Fruit fly (Drosophila melanogaster): ENCODE results near the gene CG42249.

DNA sequence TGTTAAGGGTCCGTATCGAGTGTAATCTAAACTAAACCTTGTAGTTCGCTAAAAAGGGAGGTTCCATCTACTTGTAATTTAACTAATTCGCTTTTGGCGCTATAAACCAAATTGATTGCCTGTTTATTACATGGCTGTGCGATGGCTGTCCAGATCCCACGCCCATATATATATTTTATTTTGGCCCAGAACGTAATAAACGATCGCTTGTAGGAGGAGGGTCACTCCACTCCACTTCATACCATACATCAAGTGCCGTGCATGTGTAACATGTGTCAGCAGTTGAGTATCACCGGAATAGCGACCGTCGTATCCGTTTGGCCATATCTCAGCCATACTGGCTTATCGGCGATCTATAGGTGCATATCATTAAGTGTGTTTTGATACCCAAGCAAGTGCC is 797 bp upstream of the CG42249 start:
- TF ChIP-seq hb (GFP tag; IDR thresholded peaks at IDR 0.05; ENCODE audit: partially characterized antibody) (no peak), bab2 (GFP tag; optimal IDR thresholded peaks at IDR 0.05) (no peak), ranshi (GFP tag; IDR thresholded peaks at IDR 0.05) (no peak), CG13424 (tag; optimal IDR thresholded peaks at IDR 0.05) (no peak)

Measured in whole organism, embryonic.